Worm (Caenorhabditis elegans) whole organism, L3 larva: ENCODE measurements around the gene frpr-1.

Experiments used
- aly-2 ChIP-seq: fragments of 150-350 bp; optimal IDR thresholded peaks from 2 replicates; lab custom pipeline; 2014; ENCODE audit warnings: missing biosample characterization, missing genetic modification characterization
- fos-1 ChIP-seq: fragments of 150-350 bp; optimal IDR thresholded peaks from 2 replicates; lab custom pipeline; 2014; ENCODE audit warnings: missing biosample characterization, missing genetic modification characterization
- nhr-237 ChIP-seq: fragments of 150-350 bp; optimal IDR thresholded peaks from 2 replicates; lab custom pipeline; 2014; ENCODE audit warnings: missing biosample characterization, missing genetic modification characterization
- pha-4 ChIP-seq: fragments of 150-350 bp; optimal IDR thresholded peaks from 2 replicates; lab custom pipeline; 2014; ENCODE audit warnings: missing biosample characterization, missing genetic modification reagents, missing genetic modification characterization
- zag-1 ChIP-seq: fragments of 150-350 bp; optimal IDR thresholded peaks from 2 replicates; lab custom pipeline; 2014; ENCODE audit warnings: missing biosample characterization, missing genetic modification characterization
- ztf-11 ChIP-seq: fragments of 150-350 bp; optimal IDR thresholded peaks from 2 replicates; lab custom pipeline; 2014; ENCODE audit warnings: missing biosample characterization, missing genetic modification characterization
- ztf-4 ChIP-seq: fragments of 150-350 bp; optimal IDR thresholded peaks from 2 replicates; lab custom pipeline; 2014; ENCODE audit warnings: missing biosample characterization, missing genetic modification characterization

ce11 chrX:8098813-8099360 is 30.6 kb downstream of the frpr-1 start, which contains the start of gene catp-5:
- TF ChIP-seq zag-1 (tag; lab: Kevin White, UChicago) (no peak), ztf-4 (tag; lab: Kevin White, UChicago) (no peak), pha-4 (tag; lab: Kevin White, UChicago) (no peak), fos-1 (tag; lab: Kevin White, UChicago) (no peak), nhr-237 (no peak), aly-2 (tag; lab: Kevin White, UChicago) (no peak), ztf-11 (no peak)
